Fruit fly (Drosophila melanogaster) whole organism, embryonic: ENCODE data around the gene CG7329.

Experiments
- C15 ChIP-seq: fragments of 200-800 bp; sonication (Bioruptor generic); IDR thresholded peaks from 3 replicates; pipeline ENCODE4 v1.3.6; 2022; ENCODE audit warnings: missing biosample characterization, missing genetic modification characterization
- CG10321 ChIP-seq: fragments of 200-800 bp; sonication (Bioruptor generic); IDR thresholded peaks from 2 replicates; pipeline ENCODE4 v1.3.6; 2022; ENCODE audit warnings: missing biosample characterization, missing genetic modification characterization
- CG10366 ChIP-seq: fragments of 200-800 bp; sonication (Bioruptor generic); IDR thresholded peaks from 2 replicates; pipeline ENCODE4 v1.3.6; 2022; ENCODE audit warnings: missing biosample characterization, missing genetic modification characterization
- CG10979 ChIP-seq: fragments of 200-800 bp; sonication (Bioruptor generic); optimal IDR thresholded peaks from 2 replicates; lab custom pipeline; 2018; ENCODE audit warnings: missing biosample characterization, mild to moderate bottlenecking, missing genetic modification characterization, moderate library complexity
- CG12071 ChIP-seq: fragments of 200-800 bp; sonication (Bioruptor generic); optimal IDR thresholded peaks from 3 replicates; lab custom pipeline; 2018; ENCODE audit warnings: missing biosample characterization, mild to moderate bottlenecking, missing genetic modification characterization
- CG12155 ChIP-seq: fragments of 200-800 bp; sonication (Bioruptor generic); optimal IDR thresholded peaks from 3 replicates; lab custom pipeline; 2016; ENCODE audit warnings: missing biosample characterization, missing genetic modification characterization
- CG13287 ChIP-seq: fragments of 200-800 bp; sonication (Bioruptor generic); IDR thresholded peaks from 2 replicates; pipeline ENCODE4 v1.3.6; 2022; ENCODE audit warnings: missing biosample characterization, missing genetic modification characterization; ENCODE audit not compliant: partially characterized antibody
- CG14014 ChIP-seq: fragments of 200-800 bp; sonication (Bioruptor generic); IDR thresholded peaks from 2 replicates; pipeline ENCODE4 v1.3.6; 2022; ENCODE audit warnings: missing biosample characterization, missing genetic modification characterization
- CG14860 ChIP-seq: fragments of 200-800 bp; sonication (Bioruptor generic); IDR thresholded peaks from 3 replicates; pipeline ENCODE4 v1.3.6; 2022; ENCODE audit warnings: missing biosample characterization, missing genetic modification characterization; ENCODE audit not compliant: partially characterized antibody
- CG15696 ChIP-seq: fragments of 200-800 bp; sonication (Bioruptor generic); optimal IDR thresholded peaks from 2 replicates; lab custom pipeline; 2019; ENCODE audit warnings: missing biosample characterization, mild to moderate bottlenecking, missing genetic modification characterization, moderate library complexity
- CG17912 ChIP-seq: fragments of 200-800 bp; sonication (Bioruptor generic); optimal IDR thresholded peaks from 2 replicates; lab custom pipeline; 2018; ENCODE audit warnings: missing biosample characterization, mild to moderate bottlenecking, missing genetic modification characterization
- CG18599 ChIP-seq: fragments of 200-800 bp; sonication (Bioruptor generic); optimal IDR thresholded peaks from 3 replicates; lab custom pipeline; 2017; ENCODE audit warnings: missing biosample characterization, missing genetic modification characterization, mild to moderate bottlenecking, moderate library complexity, missing genetic modification reagents
- CG18619 ChIP-seq: fragments of 200-800 bp; sonication (Bioruptor generic); optimal IDR thresholded peaks from 3 replicates; lab custom pipeline; 2017; ENCODE audit warnings: missing biosample characterization, mild to moderate bottlenecking, missing genetic modification characterization
- CG2116 ChIP-seq: fragments of 200-800 bp; sonication (Bioruptor generic); optimal IDR thresholded peaks from 3 replicates; lab custom pipeline; 2018; ENCODE audit warnings: missing biosample characterization, mild to moderate bottlenecking, missing genetic modification characterization
- CG2202 ChIP-seq: fragments of 200-800 bp; sonication (Bioruptor generic); optimal IDR thresholded peaks from 2 replicates; lab custom pipeline; 2018; ENCODE audit warnings: missing biosample characterization, mild to moderate bottlenecking, missing genetic modification characterization
- CG2875 ChIP-seq: fragments of 200-800 bp; sonication (Bioruptor generic); optimal IDR thresholded peaks from 2 replicates; lab custom pipeline; 2017; ENCODE audit warnings: missing biosample characterization, mild to moderate bottlenecking, missing genetic modification characterization, missing genetic modification reagents
- CG34224 ChIP-seq: fragments of 200-800 bp; sonication (Bioruptor generic); IDR thresholded peaks from 3 replicates; pipeline ENCODE4 v1.3.6; 2022; ENCODE audit warnings: missing biosample characterization, missing genetic modification characterization; ENCODE audit not compliant: partially characterized antibody
- CG6765 ChIP-seq: fragments of 200-800 bp; sonication (Bioruptor generic); optimal IDR thresholded peaks from 3 replicates; lab custom pipeline; 2017; ENCODE audit warnings: missing biosample characterization, mild to moderate bottlenecking, missing genetic modification characterization
- Chrac-16 ChIP-seq: fragments of 200-800 bp; sonication (Bioruptor generic); optimal IDR thresholded peaks from 3 replicates; lab custom pipeline; 2016; ENCODE audit warnings: missing biosample characterization, missing genetic modification characterization
- CkIIα-i1 ChIP-seq: fragments of 200-800 bp; sonication (Bioruptor generic); IDR thresholded peaks from 2 replicates; pipeline ENCODE4 v1.3.6; 2022; ENCODE audit warnings: missing biosample characterization, missing genetic modification characterization
- Dbx ChIP-seq: fragments of 200-800 bp; sonication (Bioruptor generic); IDR thresholded peaks from 3 replicates; pipeline ENCODE4 v1.3.6; 2022; ENCODE audit warnings: missing biosample characterization, missing genetic modification characterization
- Dip2 ChIP-seq: fragments of 200-800 bp; sonication (Bioruptor generic); IDR thresholded peaks from 2 replicates; pipeline ENCODE4 v1.3.6; 2022; ENCODE audit warnings: missing biosample characterization, missing genetic modification characterization
- HLH4C ChIP-seq: fragments of 200-800 bp; sonication (Bioruptor generic); IDR thresholded peaks from 3 replicates; pipeline ENCODE4 v1.3.6; 2022; ENCODE audit warnings: missing biosample characterization, missing genetic modification characterization; ENCODE audit not compliant: partially characterized antibody
- Hr39 ChIP-seq: fragments of >200 bp; optimal IDR thresholded peaks from 2 replicates; lab custom pipeline; 2017
- MBD-R2 ChIP-seq: fragments of 200-800 bp; sonication (Bioruptor generic); IDR thresholded peaks from 2 replicates; pipeline ENCODE4 v1.3.6; 2022; ENCODE audit warnings: missing biosample characterization, missing genetic modification characterization
- MESR4 ChIP-seq: fragments of 200-800 bp; sonication (Bioruptor generic); optimal IDR thresholded peaks from 2 replicates; lab custom pipeline; 2018; ENCODE audit warnings: missing biosample characterization, mild to moderate bottlenecking, missing genetic modification characterization, moderate library complexity
- Max ChIP-seq: fragments of 200-800 bp; sonication (Bioruptor generic); optimal IDR thresholded peaks from 2 replicates; lab custom pipeline; 2016; ENCODE audit warnings: missing biosample characterization, mild to moderate bottlenecking, missing genetic modification characterization
- Meics ChIP-seq: fragments of 200-800 bp; sonication (Bioruptor generic); optimal IDR thresholded peaks from 2 replicates; lab custom pipeline; 2017; ENCODE audit warnings: missing biosample characterization, mild to moderate bottlenecking, missing genetic modification characterization
- Myb ChIP-seq: fragments of 200-800 bp; sonication (Bioruptor generic); optimal IDR thresholded peaks from 2 replicates; lab custom pipeline; 2016; ENCODE audit warnings: missing biosample characterization, missing genetic modification characterization
- NK7.1 ChIP-seq: fragments of 200-800 bp; sonication (Bioruptor generic); optimal IDR thresholded peaks from 3 replicates; lab custom pipeline; 2016; ENCODE audit warnings: missing biosample characterization, missing genetic modification characterization
- Six4 ChIP-seq: fragments of 200-800 bp; sonication (Bioruptor generic); optimal IDR thresholded peaks from 2 replicates; lab custom pipeline; 2016; ENCODE audit warnings: missing biosample characterization, missing genetic modification characterization
- Ssrp ChIP-seq: fragments of 200-800 bp; sonication (Bioruptor generic); optimal IDR thresholded peaks from 2 replicates; lab custom pipeline; 2018; ENCODE audit warnings: missing biosample characterization, mild to moderate bottlenecking, missing genetic modification characterization, moderate library complexity
- al ChIP-seq: fragments of 200-800 bp; sonication (Bioruptor generic); IDR thresholded peaks from 2 replicates; pipeline ENCODE4 v1.3.6; 2022; ENCODE audit warnings: missing biosample characterization, missing genetic modification characterization
- ap ChIP-seq: fragments of 200-800 bp; sonication (Bioruptor generic); IDR thresholded peaks from 2 replicates; pipeline ENCODE4 v1.3.6; 2022; ENCODE audit warnings: missing biosample characterization, missing genetic modification characterization
- bowl ChIP-seq: fragments of 200-800 bp; sonication (Bioruptor generic); IDR thresholded peaks from 2 replicates; pipeline ENCODE4 v1.3.6; 2022; ENCODE audit warnings: missing biosample characterization, missing genetic modification characterization
- chm ChIP-seq: fragments of 200-800 bp; sonication (Bioruptor generic); IDR thresholded peaks from 2 replicates; pipeline ENCODE4 v1.3.6; 2022; ENCODE audit warnings: missing biosample characterization, missing genetic modification characterization
- ci ChIP-seq: fragments of 200-800 bp; sonication (Bioruptor generic); IDR thresholded peaks from 3 replicates; pipeline ENCODE4 v1.3.6; 2022; ENCODE audit warnings: missing biosample characterization, missing genetic modification characterization
- dati ChIP-seq: fragments of 200-800 bp; sonication (Bioruptor generic); IDR thresholded peaks from 2 replicates; pipeline ENCODE4 v1.3.6; 2022; ENCODE audit warnings: missing biosample characterization, missing genetic modification characterization
- dpn ChIP-seq, 2 experiments: fragments of 200-800 bp; sonication (Bioruptor generic); optimal IDR thresholded peaks; 3 replicates each; lab custom pipeline; 2016; ENCODE audit warnings: missing biosample characterization in 2 of 2, missing genetic modification characterization in 2 of 2
- gsb-n ChIP-seq: fragments of 200-800 bp; sonication (Bioruptor generic); optimal IDR thresholded peaks from 3 replicates; lab custom pipeline; 2018; ENCODE audit warnings: missing biosample characterization, mild to moderate bottlenecking, missing genetic modification characterization
- jigr1 ChIP-seq: fragments of 200-800 bp; sonication (Bioruptor generic); IDR thresholded peaks from 3 replicates; pipeline ENCODE4 v1.3.6; 2022; ENCODE audit warnings: missing biosample characterization, missing genetic modification characterization
- oc ChIP-seq: fragments of 200-800 bp; sonication (Bioruptor generic); optimal IDR thresholded peaks from 2 replicates; lab custom pipeline; 2018; ENCODE audit warnings: missing biosample characterization, mild to moderate bottlenecking, missing genetic modification characterization, moderate library complexity
- onecut ChIP-seq: fragments of 200-800 bp; sonication (Bioruptor generic); IDR thresholded peaks from 2 replicates; pipeline ENCODE4 v1.3.6; 2022; ENCODE audit warnings: missing biosample characterization, missing genetic modification characterization
- pum ChIP-seq: fragments of 200-800 bp; sonication (Bioruptor generic); optimal IDR thresholded peaks from 2 replicates; lab custom pipeline; 2016; ENCODE audit warnings: missing biosample characterization, missing genetic modification characterization
- salm ChIP-seq: fragments of 200-800 bp; sonication (Bioruptor generic); optimal IDR thresholded peaks from 2 replicates; lab custom pipeline; 2018; ENCODE audit warnings: missing biosample characterization, mild to moderate bottlenecking, missing genetic modification characterization
- seq ChIP-seq: fragments of 200-800 bp; sonication (Bioruptor generic); IDR thresholded peaks from 2 replicates; pipeline ENCODE4 v1.3.6; 2022; ENCODE audit warnings: missing biosample characterization, missing genetic modification characterization
- slbo ChIP-seq: fragments of 200-800 bp; sonication (Bioruptor generic); IDR thresholded peaks from 2 replicates; pipeline ENCODE4 v1.3.6; 2022; ENCODE audit warnings: missing biosample characterization, missing genetic modification characterization
- trem ChIP-seq: fragments of 200-800 bp; optimal IDR thresholded peaks from 3 replicates; lab custom pipeline; 2019; ENCODE audit warnings: missing biosample characterization, mild to moderate bottlenecking, missing genetic modification characterization, moderate library complexity
- ttk ChIP-seq: fragments of 200-800 bp; sonication (Bioruptor generic); IDR thresholded peaks from 2 replicates; pipeline ENCODE4 v2.1.2; 2022; ENCODE audit warnings: missing biosample characterization, missing genetic modification characterization
- twi ChIP-seq: fragments of 200-800 bp; optimal IDR thresholded peaks from 2 replicates; lab custom pipeline; 2019; ENCODE audit warnings: missing biosample characterization, mild to moderate bottlenecking, missing genetic modification characterization, moderate library complexity
- zen ChIP-seq: fragments of 200-800 bp; sonication (Bioruptor generic); optimal IDR thresholded peaks from 3 replicates; lab custom pipeline; 2018; ENCODE audit warnings: missing biosample characterization, mild to moderate bottlenecking, missing genetic modification characterization, moderate library complexity

Gene CG7329

dm6 chr2L:10616767-10617166, 21.5 kb downstream of the CG7329 start (continued):
- TF ChIP-seq Ssrp (tag; lab: Kevin White, UChicago) (peak; percentile 68), Chrac-16 (GFP tag; lab: Kevin White, UChicago) (peak; percentile 60), CG2116 (GFP tag; lab: Kevin White, UChicago) (peak; percentile 38), Max (peak; percentile 39), chm (GFP tag; lab: Robert Waterston, UW) (peak; percentile 84), CG12155 (GFP tag; lab: Kevin White, UChicago) (peak; percentile 38), NK7.1 (GFP tag; lab: Kevin White, UChicago) (peak; percentile 37), dpn (GFP tag; optimal IDR thresholded peaks at IDR 0.05; lab: Kevin White, UChicago) (peak; percentile 62 to 77), CG18619 (GFP tag; lab: Kevin White, UChicago) (peak; percentile 54), Meics (GFP tag; lab: Kevin White, UChicago) (peak; percentile 52), CG12071 (GFP tag; lab: Kevin White, UChicago) (peak; percentile 47), seq (GFP tag; lab: Robert Waterston, UW) (peak; percentile 81), CG14860 (GFP tag; lab: Robert Waterston, UW) (no peak), jigr1 (GFP tag; lab: Robert Waterston, UW) (0 out of 3 replicates have a peak, but pooled peaks have one; percentile 36), gsb-n (tag; lab: Kevin White, UChicago) (peak; percentile 78), oc (tag; lab: Kevin White, UChicago) (peak; percentile 71), onecut (GFP tag; lab: Robert Waterston, UW) (peak; percentile 42), zen (tag; lab: Kevin White, UChicago) (peak; percentile 34), CG6765 (GFP tag; lab: Kevin White, UChicago) (no peak), CG18599 (GFP tag; lab: Kevin White, UChicago) (peak; percentile 68), CG14014 (GFP tag; lab: Robert Waterston, UW) (peak; percentile 46; the same call in 1 of the 2 replicates), Dip2 (GFP tag; lab: Robert Waterston, UW) (no peak), ttk (GFP tag; lab: Robert Waterston, UW) (peak; percentile 86), CG15696 (tag; lab: Kevin White, UChicago) (no peak), Dbx (GFP tag; lab: Robert Waterston, UW) (0 out of 3 replicates have a peak, but pooled peaks have one; percentile 5), trem (tag; lab: Kevin White, UChicago) (peak; percentile 62), C15 (0 out of 3 replicates have a peak, but pooled peaks have one; percentile 41), CG10366 (GFP tag; lab: Robert Waterston, UW) (peak; percentile 83), MESR4 (GFP tag; lab: Kevin White, UChicago) (no peak), Six4 (GFP tag; lab: Kevin White, UChicago) (peak; percentile 57), salm (peak; percentile 23), HLH4C (GFP tag; lab: Robert Waterston, UW) (no peak), slbo (GFP tag; lab: Robert Waterston, UW) (peak; percentile 61), CG2202 (tag; lab: Kevin White, UChicago) (peak; percentile 55), dati (GFP tag; lab: Robert Waterston, UW) (peak; percentile 66; the same call in 1 of the 2 replicates), CG34224 (GFP tag; lab: Robert Waterston, UW) (no peak), ap (GFP tag; lab: Robert Waterston, UW) (peak; percentile 55; the same call in 1 of the 2 replicates), CG2875 (GFP tag; lab: Kevin White, UChicago) (peak; percentile 62), CG17912 (GFP tag; lab: Kevin White, UChicago) (no peak), CG13287 (GFP tag; lab: Robert Waterston, UW) (no peak), Myb (GFP tag; lab: Kevin White, UChicago) (peak; percentile 36), ci (GFP tag; lab: Robert Waterston, UW) (peak; percentile 92), twi (tag; lab: Kevin White, UChicago) (no peak), bowl (GFP tag; lab: Robert Waterston, UW) (peak; percentile 57; the same call in 1 of the 2 replicates), CkIIα-i1 (GFP tag; lab: Robert Waterston, UW) (no peak), Hr39 (lab: Kevin White, UChicago) (no peak), MBD-R2 (GFP tag; lab: Robert Waterston, UW) (peak; percentile 29; the same call in 1 of the 2 replicates), al (0 out of 2 replicates have a peak, but pooled peaks have one; percentile 37), CG10979 (peak; percentile 87), CG10321 (GFP tag; lab: Robert Waterston, UW) (peak; percentile 12; the same call in 1 of the 2 replicates), pum (GFP tag; lab: Kevin White, UChicago) (peak; percentile 52)
